Fruit fly (Drosophila melanogaster): ENCODE results near the gene Proc-R.

Proc-R gene

dm6 chrX:4677427-4677826 lies 30.3 kb upstream of the Proc-R start (continued):
- TF ChIP-seq dysf (GFP tag; IDR thresholded peaks at IDR 0.05) (no peak), Xbp1 (GFP tag; optimal IDR thresholded peaks at IDR 0.05) (no peak), nom (GFP tag; optimal IDR thresholded peaks at IDR 0.05) (peak; percentile 25), CkIIα-i1 (GFP tag; IDR thresholded peaks at IDR 0.05) (no peak)

- no peak for TF ChIP-seq CG3407 (GFP tag; optimal IDR thresholded peaks at IDR 0.05)
- TF ChIP-seq crol (GFP tag; IDR thresholded peaks at IDR 0.05): peak; percentile 95
- TF ChIP-seq wdn (GFP tag; IDR thresholded peaks at IDR 0.05): no peak
- TF ChIP-seq sob (GFP tag; IDR thresholded peaks at IDR 0.05): no peak
- 0 out of 2 replicates have a peak, but pooled peaks have one; percentile 7 for TF ChIP-seq chm (GFP tag; IDR thresholded peaks at IDR 0.05)
- peak; percentile 48 for TF ChIP-seq sens (GFP tag)
- no peak for TF ChIP-seq gsb (GFP tag; IDR thresholded peaks at IDR 0.05)
- TF ChIP-seq onecut (GFP tag; IDR thresholded peaks at IDR 0.05): peak; percentile 85
- TF ChIP-seq Bdp1 (GFP tag; optimal IDR thresholded peaks at IDR 0.05): no peak
- TF ChIP-seq NC2β (GFP tag; optimal IDR thresholded peaks at IDR 0.05): no peak
- no peak for TF ChIP-seq CG32532 (GFP tag; IDR thresholded peaks at IDR 0.05)
- TF ChIP-seq Hsf (GFP tag; optimal IDR thresholded peaks at IDR 0.05): no peak
- TF ChIP-seq CG14441 (GFP tag; IDR thresholded peaks at IDR 0.05): no peak
- TF ChIP-seq CG12942 (GFP tag; optimal IDR thresholded peaks at IDR 0.05): no peak
- no peak for TF ChIP-seq Dbx (GFP tag; IDR thresholded peaks at IDR 0.05)
- peak; percentile 49 for TF ChIP-seq sd (tag; optimal IDR thresholded peaks at IDR 0.05)
- TF ChIP-seq pros (GFP tag; optimal IDR thresholded peaks at IDR 0.05): peak; percentile 95
- no peak for TF ChIP-seq corto (GFP tag; optimal IDR thresholded peaks at IDR 0.05)
- no peak for TF ChIP-seq stwl (tag; optimal IDR thresholded peaks at IDR 0.05)
- TF ChIP-seq dimm (GFP tag; IDR thresholded peaks at IDR 0.05): no peak
- no peak for TF ChIP-seq gce (GFP tag; IDR thresholded peaks at IDR 0.05)
- no peak for TF ChIP-seq NFAT (GFP tag; IDR thresholded peaks at IDR 0.05)
- TF ChIP-seq lilli (GFP tag; optimal IDR thresholded peaks at IDR 0.05): no peak
- peak; percentile 9 for TF ChIP-seq Xbp1 (GFP tag; optimal IDR thresholded peaks at IDR 0.05)
- TF ChIP-seq Spps (tag; optimal IDR thresholded peaks at IDR 0.05): no peak
- TF ChIP-seq Kr (GFP tag; optimal IDR thresholded peaks at IDR 0.05): peak; percentile 45
- TF ChIP-seq D (optimal IDR thresholded peaks at IDR 0.05): peak; percentile 58
- TF ChIP-seq D (GFP tag; optimal IDR thresholded peaks at IDR 0.05): no peak
- TF ChIP-seq Med (GFP tag): peak; percentile 32
- 0 out of 4 replicates have a peak, but pooled peaks have one; percentile 26 for TF ChIP-seq chinmo (GFP tag; IDR thresholded peaks at IDR 0.05; ENCODE audit: partially characterized antibody)
- peak; percentile 64 for TF ChIP-seq CG1832 (GFP tag; optimal IDR thresholded peaks at IDR 0.05)
- no peak for TF ChIP-seq bigmax (GFP tag; optimal IDR thresholded peaks at IDR 0.05)
- TF ChIP-seq Trl (optimal IDR thresholded peaks at IDR 0.05): peak in 1 of 2 experiments; percentile 66
- no peak for TF ChIP-seq Trl (GFP tag; optimal IDR thresholded peaks at IDR 0.05)
- no peak for TF ChIP-seq CG6175 (GFP tag; IDR thresholded peaks at IDR 0.05)
- peak; percentile 77 for TF ChIP-seq twi (tag; optimal IDR thresholded peaks at IDR 0.05)
- peak; percentile 51 for TF ChIP-seq sqz (GFP tag; optimal IDR thresholded peaks at IDR 0.05)
These were observed 29.4 kb upstream of the Proc-R start for dm6 chrX:4678146-4678912.

All from whole organism, embryonic.